Worm (Caenorhabditis elegans) whole organism, L4/young adult: ENCODE data around the gene spp-6.

Experiments
- W03F9.2 ChIP-seq: fragments of 150-350 bp; optimal IDR thresholded peaks from 2 replicates; lab custom pipeline; 2014; ENCODE audit warnings: missing biosample characterization, missing genetic modification characterization
- dao-5 ChIP-seq: sonication (generic microtip); optimal IDR thresholded peaks from 2 replicates; lab custom pipeline; 2016; ENCODE audit warnings: missing genotype, missing genetic modification characterization, moderate library complexity, missing compliant biosample characterization
- him-1 ChIP-seq: sonication (generic microtip); optimal IDR thresholded peaks from 2 replicates; lab custom pipeline; 2016; ENCODE audit warnings: missing genotype, missing genetic modification reagents, missing genetic modification characterization, missing compliant biosample characterization

DNA sequence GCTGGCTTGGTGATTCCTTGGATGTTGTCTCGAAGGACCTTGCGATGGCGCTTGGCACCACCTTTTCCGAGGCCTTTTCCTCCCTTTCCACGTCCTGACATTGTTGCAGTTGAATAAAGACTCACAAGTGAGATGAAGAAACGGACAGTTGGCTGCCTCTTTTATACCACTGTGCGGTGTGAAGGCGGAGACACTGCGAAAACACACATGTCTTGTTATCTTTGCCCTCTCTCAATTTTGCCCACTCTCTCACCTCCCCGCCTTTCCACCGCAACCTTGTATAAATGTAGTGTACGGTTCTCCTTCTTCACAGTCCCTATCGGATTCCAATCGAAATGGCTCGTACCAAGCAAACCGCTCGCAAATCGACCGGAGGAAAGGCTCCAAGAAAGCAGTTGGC is 7.4 kb upstream of the spp-6 start, which contains the start of the genes his-38 and his-40:
- TF ChIP-seq him-1, result no peak
- no peak for TF ChIP-seq W03F9.2 (tag; lab: Kevin White, UChicago)
- TF ChIP-seq dao-5, result no peak
